Worm (Caenorhabditis elegans) whole organism, late embryonic: Measurements from ENCODE around the gene eif-3.L.
A peak's percentile ranks its signal among the peaks of the same experiment; 100 is the strongest.

Experiments used
- C08G9.2 ChIP-seq: sonication (generic microtip); optimal IDR thresholded peaks from 2 replicates; lab custom pipeline; 2016; ENCODE audit warnings: mild to moderate bottlenecking, missing genetic modification characterization, moderate library complexity, missing compliant biosample characterization
- C38D4.7 ChIP-seq: fragments of 200-800 bp; sonication (Bioruptor generic); optimal IDR thresholded peaks from 2 replicates; lab custom pipeline; 2018; ENCODE audit warnings: mild to moderate bottlenecking, missing genetic modification characterization, moderate library complexity, missing compliant biosample characterization
- F13H6.1 ChIP-seq: sonication (generic microtip); optimal IDR thresholded peaks from 2 replicates; lab custom pipeline; 2016; ENCODE audit warnings: missing genetic modification characterization, missing compliant biosample characterization
- K02D7.2 ChIP-seq: sonication (generic microtip); optimal IDR thresholded peaks from 2 replicates; lab custom pipeline; 2017; ENCODE audit warnings: mild to moderate bottlenecking, missing genetic modification characterization, missing compliant biosample characterization
- ahr-1 ChIP-seq: sonication (generic microtip); optimal IDR thresholded peaks from 2 replicates; lab custom pipeline; 2016; ENCODE audit warnings: missing genetic modification characterization, missing compliant biosample characterization
- ceh-14 ChIP-seq: sonication (generic microtip); optimal IDR thresholded peaks from 2 replicates; lab custom pipeline; 2016; ENCODE audit warnings: missing genotype, missing genetic modification characterization, missing compliant biosample characterization
- ceh-18 ChIP-seq: sonication (generic microtip); optimal IDR thresholded peaks from 2 replicates; lab custom pipeline; 2016; ENCODE audit warnings: missing genetic modification characterization, missing compliant biosample characterization
- ceh-2 ChIP-seq: sonication (generic microtip); optimal IDR thresholded peaks from 2 replicates; lab custom pipeline; 2016; ENCODE audit warnings: missing genotype, missing genetic modification characterization, missing compliant biosample characterization
- ceh-31 ChIP-seq: sonication (generic microtip); optimal IDR thresholded peaks from 2 replicates; lab custom pipeline; 2016; ENCODE audit warnings: missing genetic modification characterization, missing compliant biosample characterization
- ceh-34 ChIP-seq: sonication (generic microtip); optimal IDR thresholded peaks from 2 replicates; lab custom pipeline; 2016; ENCODE audit warnings: mild to moderate bottlenecking, missing genetic modification characterization, missing compliant biosample characterization
- ceh-45 ChIP-seq: fragments of 200-800 bp; sonication (Bioruptor generic); IDR thresholded peaks from 2 replicates; pipeline ENCODE4 v1.3.6; 2022; ENCODE audit warnings: missing genetic modification reagents, missing genetic modification characterization, missing compliant biosample characterization
- ceh-48 ChIP-seq: sonication (generic microtip); optimal IDR thresholded peaks from 2 replicates; lab custom pipeline; 2016; ENCODE audit warnings: missing genetic modification characterization, inconsistent platforms, missing compliant biosample characterization
- ceh-6 ChIP-seq: fragments of 200-800 bp; sonication (Bioruptor generic); optimal IDR thresholded peaks from 2 replicates; lab custom pipeline; 2018; ENCODE audit warnings: mild to moderate bottlenecking, missing genetic modification characterization, missing compliant biosample characterization
- elt-2 ChIP-seq: sonication (generic microtip); optimal IDR thresholded peaks from 2 replicates; lab custom pipeline; 2016; ENCODE audit warnings: missing genetic modification reagents, missing genetic modification characterization, missing compliant biosample characterization
- elt-4 ChIP-seq: sonication (generic microtip); optimal IDR thresholded peaks from 2 replicates; lab custom pipeline; 2016; ENCODE audit warnings: missing genetic modification characterization, missing compliant biosample characterization
- ets-4 ChIP-seq: sonication (generic microtip); optimal IDR thresholded peaks from 2 replicates; lab custom pipeline; 2016; ENCODE audit warnings: missing genetic modification characterization, missing compliant biosample characterization
- fax-1 ChIP-seq: sonication (generic microtip); optimal IDR thresholded peaks from 2 replicates; lab custom pipeline; 2016; ENCODE audit warnings: missing genotype, missing genetic modification characterization, missing compliant biosample characterization
- fkh-6 ChIP-seq: sonication (generic microtip); optimal IDR thresholded peaks from 2 replicates; lab custom pipeline; 2016; ENCODE audit warnings: missing genetic modification characterization, missing compliant biosample characterization
- hlh-30 ChIP-seq: sonication (generic microtip); optimal IDR thresholded peaks from 2 replicates; lab custom pipeline; 2017; ENCODE audit warnings: antibody characterized with exemption, missing genetic modification characterization, missing compliant biosample characterization; ENCODE audit not compliant: insufficient read depth
- hlh-6 ChIP-seq: sonication (generic microtip); optimal IDR thresholded peaks from 2 replicates; lab custom pipeline; 2016; ENCODE audit warnings: missing genotype, missing genetic modification characterization, missing compliant biosample characterization
- hlh-8 ChIP-seq: sonication (generic microtip); optimal IDR thresholded peaks from 2 replicates; lab custom pipeline; 2016; ENCODE audit warnings: missing genotype, missing genetic modification characterization, missing compliant biosample characterization
- lim-6 ChIP-seq: sonication (generic microtip); optimal IDR thresholded peaks from 2 replicates; lab custom pipeline; 2016; ENCODE audit warnings: missing genetic modification characterization, missing compliant biosample characterization
- mec-3 ChIP-seq: sonication (generic microtip); optimal IDR thresholded peaks from 2 replicates; lab custom pipeline; 2016; ENCODE audit warnings: borderline replicate concordance, missing genetic modification characterization, missing compliant biosample characterization
- nfya-1 ChIP-seq: sonication (generic microtip); optimal IDR thresholded peaks from 2 replicates; lab custom pipeline; 2017; ENCODE audit warnings: missing genetic modification characterization, mild to moderate bottlenecking, missing compliant biosample characterization, antibody characterized with exemption, moderate library complexity
- nhr-11 ChIP-seq: fragments of 150-350 bp; optimal IDR thresholded peaks from 2 replicates; lab custom pipeline; 2014; ENCODE audit warnings: missing biosample characterization, missing genetic modification characterization
- npax-4 ChIP-seq: sonication (generic microtip); optimal IDR thresholded peaks from 2 replicates; lab custom pipeline; 2016; ENCODE audit warnings: missing genetic modification characterization, missing compliant biosample characterization
- pha-4 ChIP-seq: fragments of 150-350 bp; optimal IDR thresholded peaks from 2 replicates; lab custom pipeline; 2018; ENCODE audit warnings: missing biosample characterization, missing genetic modification reagents, missing genetic modification characterization
- ref-2 ChIP-seq: sonication (generic microtip); optimal IDR thresholded peaks from 2 replicates; lab custom pipeline; 2016; ENCODE audit warnings: missing genetic modification characterization, missing compliant biosample characterization
- rnt-1 ChIP-seq: sonication (generic microtip); optimal IDR thresholded peaks from 2 replicates; lab custom pipeline; 2016; ENCODE audit warnings: missing genetic modification characterization, missing compliant biosample characterization
- sdc-2 ChIP-seq: sonication (generic microtip); optimal IDR thresholded peaks from 2 replicates; lab custom pipeline; 2016; ENCODE audit warnings: missing genotype, missing genetic modification characterization, missing compliant biosample characterization
- sox-2 ChIP-seq: fragments of 200-800 bp; sonication (Bioruptor generic); IDR thresholded peaks from 2 replicates; pipeline ENCODE4 v1.3.6; 2022; ENCODE audit warnings: missing genetic modification reagents, missing genetic modification characterization, missing compliant biosample characterization
- tbx-2 ChIP-seq: sonication (generic microtip); optimal IDR thresholded peaks from 2 replicates; lab custom pipeline; 2016; ENCODE audit warnings: missing genetic modification characterization, missing compliant biosample characterization
- tbx-7 ChIP-seq: sonication (generic microtip); optimal IDR thresholded peaks from 2 replicates; lab custom pipeline; 2016; ENCODE audit warnings: missing genotype, missing genetic modification characterization, missing compliant biosample characterization
- ttx-3 ChIP-seq: sonication (generic microtip); optimal IDR thresholded peaks from 2 replicates; lab custom pipeline; 2016; ENCODE audit warnings: missing genetic modification reagents, missing genetic modification characterization, missing compliant biosample characterization
- unc-3 ChIP-seq, 2 experiments: fragments of 200-800 bp in 1 of 2; sonication (Bioruptor generic) in 1 of 2; sonication (generic microtip) in 1 of 2; conservative IDR thresholded peaks in 1 of 2; optimal IDR thresholded peaks in 1 of 2; 2 replicates each; pipeline versions ENCODE4 v1.3.6 to Lab custom; 2016 to 2022; ENCODE audit warnings: missing compliant biosample characterization in 2 of 2, missing genetic modification characterization in 2 of 2, missing genetic modification reagents in 1 of 2
- unc-42 ChIP-seq: sonication (generic microtip); optimal IDR thresholded peaks from 2 replicates; lab custom pipeline; 2016; ENCODE audit warnings: missing genotype, missing genetic modification characterization, missing compliant biosample characterization
- unc-55 ChIP-seq: sonication (generic microtip); optimal IDR thresholded peaks from 2 replicates; lab custom pipeline; 2017; ENCODE audit warnings: missing biosample characterization, missing genetic modification reagents, missing genetic modification characterization
- unc-86 ChIP-seq: sonication (generic microtip); optimal IDR thresholded peaks from 2 replicates; lab custom pipeline; 2016; ENCODE audit warnings: missing genetic modification characterization, missing compliant biosample characterization
- zip-5 ChIP-seq: sonication (generic microtip); optimal IDR thresholded peaks from 2 replicates; lab custom pipeline; 2016; ENCODE audit warnings: missing genetic modification characterization, missing compliant biosample characterization

Gene eif-3.L

ce11 chrII:5594210-5594764 lies 28.0 kb downstream of the eif-3.L start, which contains the start of gene ttc-4:
Gene ttc-4 (plus strand): TSS chrII:5594714.
- TF ChIP-seq nhr-11 (tag; lab: Kevin White, UChicago), result no peak
- peak; percentile 56 for TF ChIP-seq ets-4 (tag; lab: Kevin White, UChicago)
- peak; percentile 33 for TF ChIP-seq rnt-1 (tag; lab: Kevin White, UChicago)
- peak; percentile 58 for TF ChIP-seq hlh-8 (tag; lab: Kevin White, UChicago)
- no peak for TF ChIP-seq ceh-18 (tag; lab: Kevin White, UChicago)
- peak; percentile 54 for TF ChIP-seq F13H6.1
- TF ChIP-seq C08G9.2, result peak; percentile 71
- TF ChIP-seq ceh-48, result no peak
- TF ChIP-seq ceh-6, result no peak
- TF ChIP-seq elt-2, result peak; percentile 90
- peak; percentile 52 for TF ChIP-seq ceh-14 (tag; lab: Kevin White, UChicago)
- peak; percentile 8 for TF ChIP-seq tbx-7
- TF ChIP-seq lim-6, result peak; percentile 27
- TF ChIP-seq ceh-31 (tag; lab: Kevin White, UChicago), result peak; percentile 90
- no peak for TF ChIP-seq elt-4
- TF ChIP-seq ahr-1 (tag; lab: Kevin White, UChicago), result peak; percentile 22
- no peak for TF ChIP-seq unc-3 (GFP tag; conservative IDR thresholded peaks at IDR 0.05; lab: Robert Waterston, UW)
- TF ChIP-seq unc-3 (tag; optimal IDR thresholded peaks at IDR 0.05; lab: Kevin White, UChicago), result no peak
- TF ChIP-seq ceh-34 (tag; lab: Kevin White, UChicago), result peak; percentile 45
- no peak for TF ChIP-seq pha-4 (tag; lab: Kevin White, UChicago)
- no peak for TF ChIP-seq ttx-3 (tag; lab: Kevin White, UChicago)
- TF ChIP-seq hlh-30 (tag; lab: Kevin White, UChicago), result no peak
- no peak for TF ChIP-seq sdc-2 (tag; lab: Kevin White, UChicago)
- no peak for TF ChIP-seq C38D4.7 (GFP tag; lab: Kevin White, UChicago)
- TF ChIP-seq zip-5 (tag; lab: Kevin White, UChicago), result peak; percentile 71
- TF ChIP-seq unc-86 (tag; lab: Kevin White, UChicago), result peak; percentile 29
- peak; percentile 64 for TF ChIP-seq unc-42 (tag; lab: Kevin White, UChicago)
- peak; percentile 5 for TF ChIP-seq ref-2 (tag; lab: Kevin White, UChicago)
- peak; percentile 8 for TF ChIP-seq fax-1
- peak; percentile 33 for TF ChIP-seq ceh-2 (tag; lab: Kevin White, UChicago)
- peak; percentile 80 for TF ChIP-seq tbx-2 (tag; lab: Kevin White, UChicago)
- no peak for TF ChIP-seq fkh-6 (tag; lab: Kevin White, UChicago)
- no peak for TF ChIP-seq nfya-1 (tag; lab: Kevin White, UChicago)
- TF ChIP-seq hlh-6 (tag; lab: Kevin White, UChicago), result no peak

- TF ChIP-seq sox-2 (GFP tag; lab: Robert Waterston, UW) (peak; percentile 18; the same call in 1 of the 2 replicates), ceh-14 (tag; lab: Kevin White, UChicago) (no peak), hlh-30 (tag; lab: Kevin White, UChicago) (peak; percentile 95), pha-4 (tag; lab: Kevin White, UChicago) (no peak), mec-3 (tag; lab: Kevin White, UChicago) (no peak), ceh-45 (GFP tag; lab: Robert Waterston, UW) (0 out of 2 replicates have a peak, but pooled peaks have one; percentile 24), K02D7.2 (no peak), ceh-31 (tag; lab: Kevin White, UChicago) (peak; percentile 65), nfya-1 (tag; lab: Kevin White, UChicago) (peak; percentile 72), elt-2 (peak; percentile 57), rnt-1 (tag; lab: Kevin White, UChicago) (peak; percentile 37), ceh-18 (tag; lab: Kevin White, UChicago) (peak; percentile 81), sdc-2 (tag; lab: Kevin White, UChicago) (peak; percentile 33), ttx-3 (tag; lab: Kevin White, UChicago) (no peak), hlh-8 (tag; lab: Kevin White, UChicago) (peak; percentile 13), tbx-2 (tag; lab: Kevin White, UChicago) (peak; percentile 76), lim-6 (no peak), npax-4 (tag; lab: Kevin White, UChicago) (no peak), hlh-6 (tag; lab: Kevin White, UChicago) (peak; percentile 38), unc-42 (tag; lab: Kevin White, UChicago) (peak; percentile 59), ref-2 (tag; lab: Kevin White, UChicago) (peak; percentile 56), unc-55 (GFP tag; lab: Kevin White, UChicago) (peak; percentile 64), ceh-34 (tag; lab: Kevin White, UChicago) (peak; percentile 69)
These were observed 28.8 kb downstream of the eif-3.L start, which contains the start of gene cdc-14 for ce11 chrII:5593377-5593932. Gene cdc-14 (minus strand): TSS chrII:5593427.
